Worm (Caenorhabditis elegans): ENCODE measurements around the gene ubc-19.

- TF ChIP-seq snpc-4 (tag; optimal IDR thresholded peaks at IDR 0.05) = no peak
- peak; percentile 97 for TF ChIP-seq pha-4 (tag; optimal IDR thresholded peaks at IDR 0.05)
Observed at ce11 chrV:18723604-18724003, 34.0 kb upstream of the ubc-19 start.
